Fruit fly (Drosophila melanogaster): ENCODE data around the gene Aven.

DNA sequence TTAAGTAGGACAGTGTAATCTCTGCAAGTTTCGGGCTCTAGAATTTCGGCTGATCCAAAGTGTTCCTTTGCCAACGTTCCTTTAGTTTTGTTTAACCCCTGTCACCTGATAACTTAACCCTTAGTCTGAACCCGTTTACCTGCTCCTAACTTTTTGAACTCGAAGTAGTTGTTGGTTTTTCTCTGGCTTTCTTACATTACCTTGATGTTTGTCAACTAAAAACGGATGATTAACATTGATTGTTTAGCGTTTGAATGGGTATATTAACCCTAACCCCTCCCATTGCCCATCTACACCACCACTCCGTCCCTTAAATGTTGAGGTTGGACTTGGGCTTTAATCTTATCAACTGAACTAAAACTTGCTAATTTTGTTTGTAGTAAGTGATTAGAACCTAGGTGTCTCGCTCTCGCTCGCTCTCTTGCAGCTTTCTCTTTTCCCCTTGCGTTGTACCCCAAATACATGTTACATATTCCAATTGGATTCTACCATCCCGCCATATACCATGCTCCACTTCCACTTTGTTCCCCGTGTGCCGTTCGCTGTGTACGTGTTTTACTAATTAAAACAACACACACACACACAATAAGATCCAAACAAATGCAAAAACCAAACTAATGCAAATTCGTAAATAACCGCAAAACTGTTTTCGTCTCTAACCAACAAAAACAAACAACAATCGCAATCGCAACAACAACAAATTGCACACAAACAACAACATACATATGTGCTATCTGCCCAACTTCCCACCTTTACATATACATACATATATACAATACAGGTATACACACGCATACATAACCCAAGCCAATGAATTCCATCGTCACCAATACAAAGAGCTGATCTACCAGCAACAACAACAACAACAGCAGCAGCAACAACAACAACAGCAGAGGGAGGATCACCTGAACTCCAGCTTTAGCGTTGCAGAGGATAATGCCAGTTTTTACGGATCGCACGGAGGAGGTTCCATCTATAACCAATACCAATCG lies 28.3 kb downstream of the Aven start:
- TF ChIP-seq brk (GFP tag; optimal IDR thresholded peaks at IDR 0.05), result no peak
- no peak for TF ChIP-seq Mio (GFP tag; optimal IDR thresholded peaks at IDR 0.05)
- no peak for TF ChIP-seq Abd-B (GFP tag; optimal IDR thresholded peaks at IDR 0.05)
- no peak for TF ChIP-seq HLH106 (tag; optimal IDR thresholded peaks at IDR 0.05)
- no peak for TF ChIP-seq Rel (GFP tag; optimal IDR thresholded peaks at IDR 0.05)
- TF ChIP-seq Rel (tag; optimal IDR thresholded peaks at IDR 0.05), result no peak
- no peak for TF ChIP-seq lola (GFP tag; optimal IDR thresholded peaks at IDR 0.05)
- TF ChIP-seq dsf (GFP tag; optimal IDR thresholded peaks at IDR 0.05; ENCODE audit: borderline replicate concordance), result no peak
